Fruit fly (Drosophila melanogaster) whole organism, embryonic: ENCODE results near the gene CG8301.

Source experiments
- B-H1 ChIP-seq: fragments of 200-800 bp; sonication (Bioruptor generic); IDR thresholded peaks from 3 replicates; pipeline ENCODE4 v1.3.6; 2022; ENCODE audit warnings: missing biosample characterization, missing genetic modification characterization
- CG10147 ChIP-seq: fragments of 200-800 bp; sonication (Bioruptor generic); optimal IDR thresholded peaks from 2 replicates; lab custom pipeline; 2019; ENCODE audit warnings: missing biosample characterization, mild to moderate bottlenecking, missing genetic modification characterization, moderate library complexity
- CG10274 ChIP-seq: fragments of 200-800 bp; sonication (Bioruptor generic); optimal IDR thresholded peaks from 3 replicates; lab custom pipeline; 2017; ENCODE audit warnings: missing biosample characterization, mild to moderate bottlenecking, missing genetic modification characterization
- CG11247 ChIP-seq: fragments of 200-800 bp; sonication (Bioruptor generic); IDR thresholded peaks from 2 replicates; pipeline ENCODE4 v1.3.6; 2022; ENCODE audit warnings: missing biosample characterization, missing genetic modification characterization
- CG11695 ChIP-seq: fragments of 200-800 bp; sonication (Bioruptor generic); IDR thresholded peaks from 3 replicates; pipeline ENCODE4 v1.3.6; 2022; ENCODE audit warnings: missing biosample characterization, missing genetic modification characterization
- CG12391 ChIP-seq: fragments of 200-800 bp; sonication (Bioruptor generic); optimal IDR thresholded peaks from 3 replicates; lab custom pipeline; 2018; ENCODE audit warnings: missing biosample characterization, mild to moderate bottlenecking, missing genetic modification characterization, moderate library complexity
- CG14014 ChIP-seq: fragments of 200-800 bp; sonication (Bioruptor generic); IDR thresholded peaks from 2 replicates; pipeline ENCODE4 v1.3.6; 2022; ENCODE audit warnings: missing biosample characterization, missing genetic modification characterization
- CG14965 ChIP-seq: fragments of 200-800 bp; sonication (Bioruptor generic); optimal IDR thresholded peaks from 2 replicates; lab custom pipeline; 2016; ENCODE audit warnings: missing biosample characterization, missing genetic modification characterization, borderline replicate concordance
- CG16815 ChIP-seq: fragments of 200-800 bp; sonication (Bioruptor generic); optimal IDR thresholded peaks from 3 replicates; lab custom pipeline; 2017; ENCODE audit warnings: missing biosample characterization, mild to moderate bottlenecking, missing genetic modification characterization
- CG17186 ChIP-seq: fragments of 200-800 bp; sonication (Bioruptor generic); optimal IDR thresholded peaks from 3 replicates; lab custom pipeline; 2017; ENCODE audit warnings: missing biosample characterization, missing genetic modification reagents, missing genetic modification characterization
- CG17361 ChIP-seq: fragments of 200-800 bp; sonication (Bioruptor generic); IDR thresholded peaks from 3 replicates; pipeline ENCODE4 v1.3.6; 2022; ENCODE audit warnings: missing biosample characterization, missing genetic modification characterization
- CG32772 ChIP-seq: fragments of 200-800 bp; sonication (Bioruptor generic); IDR thresholded peaks from 2 replicates; pipeline ENCODE4 v1.3.6; 2022; ENCODE audit warnings: missing biosample characterization, missing genetic modification characterization
- CG4328 ChIP-seq: fragments of 200-800 bp; sonication (Bioruptor generic); optimal IDR thresholded peaks from 3 replicates; lab custom pipeline; 2017; ENCODE audit warnings: missing biosample characterization, missing genetic modification reagents, missing genetic modification characterization
- CG5245 ChIP-seq: fragments of 200-800 bp; sonication (Bioruptor generic); optimal IDR thresholded peaks from 3 replicates; lab custom pipeline; 2016; ENCODE audit warnings: missing biosample characterization, missing genetic modification characterization
- CG6683 ChIP-seq: fragments of 200-800 bp; sonication (Bioruptor generic); optimal IDR thresholded peaks from 2 replicates; lab custom pipeline; 2017; ENCODE audit warnings: missing biosample characterization, mild to moderate bottlenecking, missing genetic modification characterization, missing genetic modification reagents
- CG6813 ChIP-seq: fragments of 200-800 bp; sonication (Bioruptor generic); optimal IDR thresholded peaks from 2 replicates; lab custom pipeline; 2017; ENCODE audit warnings: missing biosample characterization, missing genetic modification characterization, mild to moderate bottlenecking, moderate library complexity, missing genetic modification reagents
- CG7839 ChIP-seq: fragments of 200-800 bp; sonication (Bioruptor generic); optimal IDR thresholded peaks from 3 replicates; lab custom pipeline; 2018; ENCODE audit warnings: missing biosample characterization, mild to moderate bottlenecking, missing genetic modification characterization, moderate library complexity
- CG9609 ChIP-seq: fragments of 200-800 bp; sonication (Bioruptor generic); optimal IDR thresholded peaks from 3 replicates; lab custom pipeline; 2016; ENCODE audit warnings: missing biosample characterization, missing genetic modification characterization
- CG9817 ChIP-seq: fragments of 200-800 bp; sonication (Bioruptor generic); optimal IDR thresholded peaks from 2 replicates; lab custom pipeline; 2018; ENCODE audit warnings: missing biosample characterization, mild to moderate bottlenecking, missing genetic modification characterization, moderate library complexity
- CkIIα-i1 ChIP-seq: fragments of 200-800 bp; sonication (Bioruptor generic); IDR thresholded peaks from 2 replicates; pipeline ENCODE4 v1.3.6; 2022; ENCODE audit warnings: missing biosample characterization, missing genetic modification characterization
- Dip2 ChIP-seq: fragments of 200-800 bp; sonication (Bioruptor generic); IDR thresholded peaks from 2 replicates; pipeline ENCODE4 v1.3.6; 2022; ENCODE audit warnings: missing biosample characterization, missing genetic modification characterization
- Gsc ChIP-seq: fragments of 200-800 bp; sonication (Bioruptor generic); IDR thresholded peaks from 2 replicates; pipeline ENCODE4 v1.3.6; 2022; ENCODE audit warnings: missing biosample characterization, missing genetic modification characterization
- Hey ChIP-seq: fragments of 200-800 bp; sonication (Bioruptor generic); optimal IDR thresholded peaks from 3 replicates; lab custom pipeline; 2018; ENCODE audit warnings: missing biosample characterization, mild to moderate bottlenecking, missing genetic modification characterization
- Jarid2 ChIP-seq: fragments of 200-800 bp; sonication (Bioruptor generic); optimal IDR thresholded peaks from 3 replicates; lab custom pipeline; 2017; ENCODE audit warnings: mild to moderate bottlenecking, missing biosample characterization, missing genetic modification reagents, missing genetic modification characterization
- Myb ChIP-seq: fragments of 200-800 bp; sonication (Bioruptor generic); optimal IDR thresholded peaks from 2 replicates; lab custom pipeline; 2016; ENCODE audit warnings: missing biosample characterization, missing genetic modification characterization
- Neu2 ChIP-seq: fragments of 200-800 bp; sonication (Bioruptor generic); optimal IDR thresholded peaks from 3 replicates; lab custom pipeline; 2016; ENCODE audit warnings: missing biosample characterization, missing genetic modification characterization, borderline replicate concordance
- NfI ChIP-seq: fragments of 200-800 bp; sonication (Bioruptor generic); optimal IDR thresholded peaks from 3 replicates; lab custom pipeline; 2018; ENCODE audit warnings: missing biosample characterization, mild to moderate bottlenecking, missing genetic modification characterization, moderate library complexity
- Poxn ChIP-seq: fragments of 200-800 bp; sonication (Bioruptor generic); IDR thresholded peaks from 2 replicates; pipeline ENCODE4 v1.3.6; 2022; ENCODE audit warnings: missing biosample characterization, missing genetic modification characterization
- Scr ChIP-seq: fragments of 200-800 bp; sonication (Bioruptor generic); IDR thresholded peaks from 2 replicates; pipeline ENCODE4 v1.3.6; 2022; ENCODE audit warnings: missing biosample characterization, missing genetic modification characterization; ENCODE audit not compliant: partially characterized antibody
- Sox100B ChIP-seq: fragments of 200-800 bp; sonication (Bioruptor generic); optimal IDR thresholded peaks from 3 replicates; lab custom pipeline; 2018; ENCODE audit warnings: missing biosample characterization, mild to moderate bottlenecking, missing genetic modification characterization
- Sry-δ ChIP-seq: fragments of 200-800 bp; sonication (Bioruptor generic); optimal IDR thresholded peaks from 2 replicates; lab custom pipeline; 2016; ENCODE audit warnings: missing biosample characterization, missing genetic modification characterization
- amos ChIP-seq: fragments of 200-800 bp; sonication (Bioruptor generic); IDR thresholded peaks from 2 replicates; pipeline ENCODE4 v1.3.6; 2022; ENCODE audit warnings: missing biosample characterization, missing genetic modification characterization; ENCODE audit not compliant: partially characterized antibody
- aop ChIP-seq: fragments of 200-800 bp; sonication (Bioruptor generic); IDR thresholded peaks from 2 replicates; pipeline ENCODE4 v1.3.6; 2022; ENCODE audit warnings: missing biosample characterization, missing genetic modification characterization
- bbx ChIP-seq: fragments of 200-800 bp; sonication (Bioruptor generic); IDR thresholded peaks from 2 replicates; pipeline ENCODE4 v1.3.6; 2022; ENCODE audit warnings: missing biosample characterization, missing genetic modification characterization; ENCODE audit not compliant: partially characterized antibody
- cg ChIP-seq: fragments of 200-800 bp; sonication (Bioruptor generic); optimal IDR thresholded peaks from 3 replicates; lab custom pipeline; 2019; ENCODE audit warnings: missing biosample characterization, mild to moderate bottlenecking, missing genetic modification characterization, moderate library complexity
- chn ChIP-seq: fragments of 200-800 bp; sonication (Bioruptor generic); optimal IDR thresholded peaks from 2 replicates; lab custom pipeline; 2016; ENCODE audit warnings: missing biosample characterization, missing genetic modification characterization
- crc ChIP-seq: fragments of 200-800 bp; sonication (Bioruptor generic); optimal IDR thresholded peaks from 2 replicates; lab custom pipeline; 2016; ENCODE audit warnings: missing biosample characterization, missing genetic modification characterization
- ems ChIP-seq: fragments of 200-800 bp; sonication (Bioruptor generic); optimal IDR thresholded peaks from 3 replicates; lab custom pipeline; 2016; ENCODE audit warnings: missing biosample characterization, missing genetic modification characterization
- hth ChIP-seq: fragments of >200 bp; optimal IDR thresholded peaks from 2 replicates; lab custom pipeline; 2017; ENCODE audit warnings: inconsistent platforms
- ind ChIP-seq: fragments of 200-800 bp; sonication (Bioruptor generic); optimal IDR thresholded peaks from 3 replicates; lab custom pipeline; 2016; ENCODE audit warnings: missing biosample characterization, missing genetic modification characterization
- p53 ChIP-seq: fragments of 200-800 bp; sonication (Bioruptor generic); optimal IDR thresholded peaks from 2 replicates; lab custom pipeline; 2016; ENCODE audit warnings: missing biosample characterization, missing genetic modification characterization
- salm ChIP-seq: fragments of 200-800 bp; sonication (Bioruptor generic); optimal IDR thresholded peaks from 2 replicates; lab custom pipeline; 2018; ENCODE audit warnings: missing biosample characterization, mild to moderate bottlenecking, missing genetic modification characterization
- sob ChIP-seq: fragments of 200-800 bp; sonication (Bioruptor generic); IDR thresholded peaks from 2 replicates; pipeline ENCODE4 v1.3.6; 2022; ENCODE audit warnings: missing biosample characterization, missing genetic modification characterization
- sug ChIP-seq: fragments of 200-800 bp; optimal IDR thresholded peaks from 2 replicates; lab custom pipeline; 2019; ENCODE audit warnings: missing biosample characterization, mild to moderate bottlenecking, missing genetic modification characterization, moderate library complexity
- twi ChIP-seq: fragments of 200-800 bp; optimal IDR thresholded peaks from 2 replicates; lab custom pipeline; 2019; ENCODE audit warnings: missing biosample characterization, mild to moderate bottlenecking, missing genetic modification characterization, moderate library complexity
- zf30C ChIP-seq: fragments of 200-800 bp; sonication (Bioruptor generic); optimal IDR thresholded peaks from 3 replicates; lab custom pipeline; 2018; ENCODE audit warnings: missing biosample characterization, mild to moderate bottlenecking, missing genetic modification characterization

The CG8301 gene

dm6 chr3R:9548769-9549168, 32.3 kb upstream of the CG8301 start (continued):
- TF ChIP-seq sob (GFP tag; lab: Robert Waterston, UW) (no peak), amos (GFP tag; lab: Robert Waterston, UW) (no peak), Dip2 (GFP tag; lab: Robert Waterston, UW) (no peak), NfI (no peak), Sox100B (GFP tag; lab: Kevin White, UChicago) (no peak), CG6683 (GFP tag; lab: Kevin White, UChicago) (no peak), cg (GFP tag; lab: Kevin White, UChicago) (peak; percentile 40), crc (no peak), salm (tag; lab: Kevin White, UChicago) (no peak), Jarid2 (GFP tag; lab: Kevin White, UChicago) (no peak), B-H1 (GFP tag; lab: Robert Waterston, UW) (no peak), zf30C (GFP tag; lab: Kevin White, UChicago) (peak; percentile 32), CG16815 (no peak), Sry-δ (GFP tag; lab: Kevin White, UChicago) (no peak), CG10147 (GFP tag; lab: Kevin White, UChicago) (no peak), Gsc (no peak), CG17186 (no peak), CG9609 (GFP tag; lab: Kevin White, UChicago) (no peak), CG32772 (no peak), Poxn (no peak), CG6813 (GFP tag; lab: Kevin White, UChicago) (peak; percentile 10), Scr (GFP tag; lab: Robert Waterston, UW) (no peak), chn (GFP tag; lab: Kevin White, UChicago) (no peak), bbx (GFP tag; lab: Robert Waterston, UW) (no peak), CG11247 (GFP tag; lab: Robert Waterston, UW) (no peak), ind (GFP tag; lab: Kevin White, UChicago) (no peak), CkIIα-i1 (GFP tag; lab: Robert Waterston, UW) (no peak), Hey (tag; lab: Kevin White, UChicago) (peak; percentile 81), CG14014 (no peak), aop (GFP tag; lab: Robert Waterston, UW) (no peak), CG9817 (tag; lab: Kevin White, UChicago) (no peak), CG11695 (GFP tag; lab: Robert Waterston, UW) (no peak), CG10274 (GFP tag; lab: Kevin White, UChicago) (no peak), twi (peak; percentile 70), CG12391 (tag; lab: Kevin White, UChicago) (no peak), CG4328 (GFP tag; lab: Kevin White, UChicago) (no peak), CG5245 (GFP tag; lab: Kevin White, UChicago) (no peak), CG17361 (GFP tag; lab: Robert Waterston, UW) (no peak), hth (lab: Kevin White, UChicago) (no peak), CG14965 (GFP tag; lab: Kevin White, UChicago) (no peak), ems (GFP tag; lab: Kevin White, UChicago) (no peak), Neu2 (GFP tag; lab: Kevin White, UChicago) (no peak), sug (tag; lab: Kevin White, UChicago) (peak; percentile 41), CG7839 (tag; lab: Kevin White, UChicago) (no peak), Myb (no peak), p53 (GFP tag; lab: Kevin White, UChicago) (no peak)
- TF ChIP-seq, all 482 proteins: peak for 16
